Fruit fly (Drosophila melanogaster): ENCODE measurements around the gene CG42445.

CG42445 gene

dm6 chr3L:8151727-8152199 is 6.9 kb downstream of the CG42445 start, which contains the start of gene CG13676:
CG13676 (minus strand) TSS chr3L:8151813.
- TF ChIP-seq GATAd (GFP tag; optimal IDR thresholded peaks at IDR 0.05), result no peak
- TF ChIP-seq dl (GFP tag; optimal IDR thresholded peaks at IDR 0.05; ENCODE audit: insufficient read depth in 1 of 2, partially characterized antibody in 2 of 2), result peak; percentile 79 to 83
- no peak for TF ChIP-seq dmrt93B (GFP tag; optimal IDR thresholded peaks at IDR 0.05)
- TF ChIP-seq lola (GFP tag; optimal IDR thresholded peaks at IDR 0.05), result no peak
- peak; percentile 76 for TF ChIP-seq Rel (GFP tag; optimal IDR thresholded peaks at IDR 0.05)
- no peak for TF ChIP-seq Rel (tag; optimal IDR thresholded peaks at IDR 0.05)
- no peak for TF ChIP-seq woc (GFP tag; optimal IDR thresholded peaks at IDR 0.05)
- TF ChIP-seq OdsH (GFP tag; optimal IDR thresholded peaks at IDR 0.05), result no peak
- no peak for TF ChIP-seq Abd-B (GFP tag; optimal IDR thresholded peaks at IDR 0.05)
- no peak for TF ChIP-seq pan (optimal IDR thresholded peaks at IDR 0.05)
- no peak for TF ChIP-seq jim (GFP tag; optimal IDR thresholded peaks at IDR 0.05)
- TF ChIP-seq CG9705 (GFP tag; optimal IDR thresholded peaks at IDR 0.05), result no peak
- TF ChIP-seq sage (GFP tag; optimal IDR thresholded peaks at IDR 0.05), result no peak
- TF ChIP-seq Hr83 (GFP tag; optimal IDR thresholded peaks at IDR 0.05; ENCODE audit: poor library complexity, severe bottlenecking), result no peak
- TF ChIP-seq usp (GFP tag; optimal IDR thresholded peaks at IDR 0.05), result no peak
- no peak for TF ChIP-seq tai (GFP tag; optimal IDR thresholded peaks at IDR 0.05)
- no peak for TF ChIP-seq HLH106 (tag; optimal IDR thresholded peaks at IDR 0.05)
- TF ChIP-seq sv (GFP tag; optimal IDR thresholded peaks at IDR 0.05), result no peak
- no peak for TF ChIP-seq psq (GFP tag; optimal IDR thresholded peaks at IDR 0.05)
- TF ChIP-seq ey (GFP tag; optimal IDR thresholded peaks at IDR 0.05), result no peak
- TF ChIP-seq Hnf4 (GFP tag; optimal IDR thresholded peaks at IDR 0.05), result no peak
- no peak for TF ChIP-seq Jra (GFP tag; optimal IDR thresholded peaks at IDR 0.05)
- peak; percentile 44 for TF ChIP-seq Dif (GFP tag; optimal IDR thresholded peaks at IDR 0.05; ENCODE audit: partially characterized antibody)
- no peak for TF ChIP-seq Hr78 (GFP tag; optimal IDR thresholded peaks at IDR 0.05)
- no peak for TF ChIP-seq Dfd (GFP tag; optimal IDR thresholded peaks at IDR 0.05)
- TF ChIP-seq Sp1 (GFP tag; optimal IDR thresholded peaks at IDR 0.05), result peak; percentile 6
- TF ChIP-seq fru (GFP tag; optimal IDR thresholded peaks at IDR 0.05), result no peak
- TF ChIP-seq dsf (GFP tag; optimal IDR thresholded peaks at IDR 0.05; ENCODE audit: borderline replicate concordance), result no peak
- TF ChIP-seq CG32264 (GFP tag; optimal IDR thresholded peaks at IDR 0.05), result no peak
- no peak for TF ChIP-seq N (GFP tag; optimal IDR thresholded peaks at IDR 0.05)
- TF ChIP-seq Myc (optimal IDR thresholded peaks at IDR 0.05), result no peak
- no peak for TF ChIP-seq foxo (GFP tag; optimal IDR thresholded peaks at IDR 0.05)
- no peak for TF ChIP-seq h (GFP tag; optimal IDR thresholded peaks at IDR 0.05)
- TF ChIP-seq rgr (GFP tag; optimal IDR thresholded peaks at IDR 0.05), result no peak
- TF ChIP-seq CrebA (GFP tag; optimal IDR thresholded peaks at IDR 0.05; ENCODE audit: borderline replicate concordance), result peak; percentile 20
- TF ChIP-seq Vsx2 (GFP tag; optimal IDR thresholded peaks at IDR 0.05; ENCODE audit: partially characterized antibody), result peak; percentile 67
- TF ChIP-seq brk (GFP tag; optimal IDR thresholded peaks at IDR 0.05), result no peak
- no peak for TF ChIP-seq br (GFP tag; optimal IDR thresholded peaks at IDR 0.05)
- no peak for TF ChIP-seq Mio (GFP tag; optimal IDR thresholded peaks at IDR 0.05)

dm6 chr3L:8150812-8151211 is 7.9 kb downstream of the CG42445 start:
- TF ChIP-seq CG9705 (GFP tag; optimal IDR thresholded peaks at IDR 0.05) (no peak), Hr83 (GFP tag; optimal IDR thresholded peaks at IDR 0.05; ENCODE audit: poor library complexity, severe bottlenecking) (no peak), Dfd (GFP tag; optimal IDR thresholded peaks at IDR 0.05) (no peak), HLH106 (tag; optimal IDR thresholded peaks at IDR 0.05) (peak; percentile 23)

DNA sequence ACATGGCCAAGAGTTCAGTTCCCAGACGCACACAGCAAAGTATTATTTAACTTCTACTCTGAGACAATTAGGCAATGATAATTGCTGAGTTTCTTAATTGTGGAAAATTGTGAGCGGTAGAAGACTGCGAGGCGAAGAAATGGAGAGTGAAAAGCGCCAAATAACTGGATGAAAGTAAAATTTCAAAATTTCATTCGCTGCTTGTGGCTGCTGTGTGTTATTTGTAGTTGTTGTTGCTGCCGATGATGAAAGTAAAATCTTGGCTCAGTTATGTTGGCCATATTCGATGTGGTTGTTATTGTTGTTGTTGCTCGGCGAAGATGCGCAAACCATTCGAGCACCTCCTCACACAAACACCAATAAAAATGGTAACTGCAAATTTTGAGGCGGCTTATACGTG is 8.4 kb downstream of the CG42445 start:
- no peak for TF ChIP-seq pan (optimal IDR thresholded peaks at IDR 0.05)
- TF ChIP-seq Hnf4 (GFP tag; optimal IDR thresholded peaks at IDR 0.05), result no peak
- TF ChIP-seq sv (GFP tag; optimal IDR thresholded peaks at IDR 0.05), result no peak
- no peak for TF ChIP-seq br (GFP tag; optimal IDR thresholded peaks at IDR 0.05)
- TF ChIP-seq usp (GFP tag; optimal IDR thresholded peaks at IDR 0.05), result no peak
